Worm (Caenorhabditis elegans) whole organism, young adult: ENCODE results near the gene T09A12.8.
A peak's percentile ranks its signal among the peaks of the same experiment; 100 is the strongest.

ENCODE experiments used
- B0035.1 ChIP-seq: sonication (generic microtip); optimal IDR thresholded peaks from 2 replicates; lab custom pipeline; 2016; ENCODE audit warnings: missing genetic modification characterization, mild to moderate bottlenecking, missing compliant biosample characterization, missing genotype, missing genetic modification reagents
- B0261.1 ChIP-seq: sonication (generic microtip); optimal IDR thresholded peaks from 2 replicates; lab custom pipeline; 2016; ENCODE audit warnings: mild to moderate bottlenecking, missing genetic modification characterization, moderate library complexity, missing compliant biosample characterization
- madf-3 ChIP-seq: fragments of 200-800 bp; sonication (Bioruptor generic); IDR thresholded peaks from 2 replicates; pipeline ENCODE4 v1.3.6; 2022; ENCODE audit warnings: missing genetic modification reagents, missing genetic modification characterization, missing compliant biosample characterization
- nhr-80 ChIP-seq: sonication (generic microtip); optimal IDR thresholded peaks from 2 replicates; lab custom pipeline; 2016; ENCODE audit warnings: missing genetic modification characterization, missing compliant biosample characterization
- sdz-38 ChIP-seq: sonication (generic microtip); optimal IDR thresholded peaks from 2 replicates; lab custom pipeline; 2016; ENCODE audit warnings: missing genotype, missing genetic modification characterization, missing compliant biosample characterization
- snpc-1.1 ChIP-seq: sonication (generic microtip); optimal IDR thresholded peaks from 2 replicates; lab custom pipeline; 2017; ENCODE audit warnings: missing genetic modification characterization, mild to moderate bottlenecking, missing compliant biosample characterization, antibody characterized with exemption, moderate library complexity, missing genotype, missing genetic modification reagents; ENCODE audit not compliant: insufficient read depth

DNA sequence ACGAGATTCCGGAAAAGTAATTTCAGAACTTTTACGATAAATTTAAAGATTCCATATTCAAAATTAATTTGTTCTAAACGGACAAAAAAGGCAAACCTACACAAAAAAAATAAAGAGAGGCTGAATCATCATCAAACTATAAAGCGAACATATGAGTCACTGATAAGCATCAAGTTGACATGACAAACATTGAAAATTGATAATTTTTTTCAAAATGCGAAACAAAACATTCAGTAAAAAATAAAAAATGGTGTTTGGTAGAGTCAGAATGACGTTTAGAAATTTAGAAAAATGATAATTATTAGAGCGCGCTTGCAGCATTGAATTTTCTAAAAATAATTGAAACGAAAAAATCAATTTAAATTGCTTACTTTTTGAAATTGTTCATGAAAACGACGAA is 43.7 kb downstream of the T09A12.8 start:
- TF ChIP-seq snpc-1.1 (tag; lab: Kevin White, UChicago) = no peak
- TF ChIP-seq nhr-80 (tag; lab: Kevin White, UChicago) = peak; percentile 68
- no peak for TF ChIP-seq sdz-38
- no peak for TF ChIP-seq madf-3
- no peak for TF ChIP-seq B0035.1 (tag; lab: Kevin White, UChicago)
- no peak for TF ChIP-seq B0261.1 (tag; lab: Kevin White, UChicago)
